Fruit fly (Drosophila melanogaster) whole organism, embryonic: Measurements from ENCODE around the gene U2af50.
A peak's percentile ranks its signal among the peaks of the same experiment; 100 is the strongest.

Experiments
- CG10267 ChIP-seq: fragments of 200-800 bp; sonication (Bioruptor generic); optimal IDR thresholded peaks from 2 replicates; lab custom pipeline; 2018; ENCODE audit warnings: missing biosample characterization, mild to moderate bottlenecking, missing genetic modification characterization, moderate library complexity
- CG12219 ChIP-seq: fragments of 200-800 bp; sonication (Bioruptor generic); optimal IDR thresholded peaks from 3 replicates; lab custom pipeline; 2018; ENCODE audit warnings: missing biosample characterization, mild to moderate bottlenecking, missing genetic modification characterization
- CG1233 ChIP-seq: fragments of 200-800 bp; sonication (Bioruptor generic); optimal IDR thresholded peaks from 4 replicates; lab custom pipeline; 2018; ENCODE audit warnings: missing biosample characterization, mild to moderate bottlenecking, missing genetic modification characterization
- CG13775 ChIP-seq: fragments of 200-800 bp; sonication (Bioruptor generic); optimal IDR thresholded peaks from 3 replicates; lab custom pipeline; 2017; ENCODE audit warnings: missing biosample characterization, mild to moderate bottlenecking, missing genetic modification characterization
- CG14667 ChIP-seq: fragments of 200-800 bp; sonication (Bioruptor generic); IDR thresholded peaks from 2 replicates; pipeline ENCODE4 v1.3.6; 2022; ENCODE audit warnings: missing biosample characterization, missing genetic modification characterization
- CG15696 ChIP-seq: fragments of 200-800 bp; sonication (Bioruptor generic); optimal IDR thresholded peaks from 2 replicates; lab custom pipeline; 2019; ENCODE audit warnings: missing biosample characterization, mild to moderate bottlenecking, missing genetic modification characterization, moderate library complexity
- CG2678 ChIP-seq: fragments of 200-800 bp; sonication (Bioruptor generic); optimal IDR thresholded peaks from 3 replicates; lab custom pipeline; 2019; ENCODE audit warnings: missing biosample characterization, mild to moderate bottlenecking, missing genetic modification characterization, moderate library complexity
- CG4707 ChIP-seq: fragments of 200-800 bp; sonication (Bioruptor generic); optimal IDR thresholded peaks from 2 replicates; lab custom pipeline; 2018; ENCODE audit warnings: missing biosample characterization, mild to moderate bottlenecking, missing genetic modification characterization, moderate library complexity
- CG6175 ChIP-seq: fragments of 200-800 bp; sonication (Bioruptor generic); IDR thresholded peaks from 3 replicates; pipeline ENCODE4 v1.3.6; 2022; ENCODE audit warnings: missing biosample characterization, missing genetic modification characterization
- CG7556 ChIP-seq: fragments of 200-800 bp; sonication (Bioruptor generic); optimal IDR thresholded peaks from 2 replicates; lab custom pipeline; 2017; ENCODE audit warnings: missing biosample characterization, mild to moderate bottlenecking, missing genetic modification characterization
- CG8089 ChIP-seq: fragments of 200-800 bp; sonication (Bioruptor generic); optimal IDR thresholded peaks from 3 replicates; lab custom pipeline; 2016; ENCODE audit warnings: missing biosample characterization, missing genetic modification characterization
- CG8281 ChIP-seq: fragments of 200-800 bp; sonication (Bioruptor generic); optimal IDR thresholded peaks from 2 replicates; lab custom pipeline; 2018; ENCODE audit warnings: missing biosample characterization, mild to moderate bottlenecking, missing genetic modification characterization, moderate library complexity
- CG9727 ChIP-seq: fragments of 200-800 bp; sonication (Bioruptor generic); optimal IDR thresholded peaks from 3 replicates; lab custom pipeline; 2017; ENCODE audit warnings: missing biosample characterization, mild to moderate bottlenecking, missing genetic modification characterization
- Dad ChIP-seq: fragments of 200-800 bp; sonication (Bioruptor generic); optimal IDR thresholded peaks from 3 replicates; lab custom pipeline; 2016; ENCODE audit warnings: missing biosample characterization, missing genetic modification characterization
- Dbx ChIP-seq: fragments of 200-800 bp; sonication (Bioruptor generic); IDR thresholded peaks from 3 replicates; pipeline ENCODE4 v1.3.6; 2022; ENCODE audit warnings: missing biosample characterization, missing genetic modification characterization
- Hmx ChIP-seq: fragments of 200-800 bp; sonication (Bioruptor generic); optimal IDR thresholded peaks from 2 replicates; lab custom pipeline; 2016; ENCODE audit warnings: missing biosample characterization, missing genetic modification characterization
- Hsf ChIP-seq: fragments of 200-800 bp; sonication (Bioruptor generic); optimal IDR thresholded peaks from 3 replicates; lab custom pipeline; 2016; ENCODE audit warnings: missing biosample characterization, missing genetic modification characterization
- Kr ChIP-seq: fragments of 200-800 bp; sonication (Bioruptor generic); optimal IDR thresholded peaks from 2 replicates; lab custom pipeline; 2017; ENCODE audit warnings: missing biosample characterization, mild to moderate bottlenecking, missing genetic modification characterization
- Nf-YC ChIP-seq: fragments of 200-800 bp; optimal IDR thresholded peaks from 3 replicates; lab custom pipeline; 2019; ENCODE audit warnings: missing biosample characterization, mild to moderate bottlenecking, missing genetic modification characterization, moderate library complexity
- Oaz ChIP-seq: fragments of 200-800 bp; sonication (Bioruptor generic); IDR thresholded peaks from 2 replicates; pipeline ENCODE4 v1.3.6; 2022; ENCODE audit warnings: missing biosample characterization, missing genetic modification characterization
- Six4 ChIP-seq: fragments of 200-800 bp; sonication (Bioruptor generic); optimal IDR thresholded peaks from 2 replicates; lab custom pipeline; 2016; ENCODE audit warnings: missing biosample characterization, missing genetic modification characterization
- Sox102F ChIP-seq: fragments of 200-800 bp; sonication (Bioruptor generic); optimal IDR thresholded peaks from 2 replicates; lab custom pipeline; 2018; ENCODE audit warnings: missing biosample characterization, mild to moderate bottlenecking, missing genetic modification characterization, moderate library complexity
- Tbp ChIP-seq: fragments of >200 bp; optimal IDR thresholded peaks from 2 replicates; lab custom pipeline; 2018; ENCODE audit warnings: missing biosample characterization, missing genetic modification characterization
- Trl ChIP-seq, 3 experiments: fragments of >200 bp in 2 of 3; fragments of 200-800 bp in 1 of 3; sonication (Bioruptor generic) in 1 of 3; optimal IDR thresholded peaks; 2 replicates in 1 of 3; 3 replicates in 2 of 3; lab custom pipeline; 2016 to 2017; ENCODE audit warnings: missing biosample characterization in 1 of 3, missing genetic modification characterization in 1 of 3
- bcd ChIP-seq: fragments of 200-800 bp; sonication (Bioruptor generic); optimal IDR thresholded peaks from 2 replicates; lab custom pipeline; 2017; ENCODE audit warnings: missing biosample characterization, mild to moderate bottlenecking, missing genetic modification characterization
- bigmax ChIP-seq: fragments of 200-800 bp; sonication (Bioruptor generic); optimal IDR thresholded peaks from 2 replicates; lab custom pipeline; 2018; ENCODE audit warnings: missing biosample characterization, mild to moderate bottlenecking, missing genetic modification characterization
- bsh ChIP-seq, 2 experiments: fragments of 200-800 bp; sonication (Bioruptor generic); optimal IDR thresholded peaks; 2 replicates each; lab custom pipeline; 2017 to 2018; ENCODE audit warnings: mild to moderate bottlenecking in 2 of 2, missing biosample characterization in 2 of 2, missing genetic modification characterization in 2 of 2, moderate library complexity in 1 of 2
- dan ChIP-seq: fragments of 200-800 bp; sonication (Bioruptor generic); IDR thresholded peaks from 2 replicates; pipeline ENCODE4 v1.3.6; 2022; ENCODE audit warnings: missing biosample characterization, missing genetic modification characterization
- dm ChIP-seq: fragments of 200-800 bp; sonication (Bioruptor generic); optimal IDR thresholded peaks from 3 replicates; lab custom pipeline; 2016; ENCODE audit warnings: missing biosample characterization, missing genetic modification characterization
- dmrt99B ChIP-seq: fragments of 200-800 bp; sonication (Bioruptor generic); optimal IDR thresholded peaks from 2 replicates; lab custom pipeline; 2018; ENCODE audit warnings: missing biosample characterization, mild to moderate bottlenecking, missing genetic modification characterization, moderate library complexity
- ftz-f1 ChIP-seq: fragments of 200-800 bp; sonication (Bioruptor generic); optimal IDR thresholded peaks from 2 replicates; lab custom pipeline; 2016; ENCODE audit warnings: missing biosample characterization, missing genetic modification characterization
- gsb ChIP-seq: fragments of 200-800 bp; sonication (Bioruptor generic); IDR thresholded peaks from 2 replicates; pipeline ENCODE4 v1.3.6; 2022; ENCODE audit warnings: missing biosample characterization, missing genetic modification characterization
- kah ChIP-seq: fragments of 200-800 bp; sonication (Bioruptor generic); optimal IDR thresholded peaks from 2 replicates; lab custom pipeline; 2018; ENCODE audit warnings: missing biosample characterization, mild to moderate bottlenecking, missing genetic modification characterization
- lbe ChIP-seq: fragments of 200-800 bp; sonication (Bioruptor generic); optimal IDR thresholded peaks from 2 replicates; lab custom pipeline; 2016; ENCODE audit warnings: missing biosample characterization, mild to moderate bottlenecking, missing genetic modification characterization
- lov ChIP-seq, 2 experiments: fragments of 200-800 bp in 1 of 2; fragments of >200 bp in 1 of 2; sonication (Bioruptor generic) in 1 of 2; IDR thresholded peaks in 1 of 2; optimal IDR thresholded peaks in 1 of 2; 2 replicates in 1 of 2; 3 replicates in 1 of 2; pipeline versions ENCODE4 v1.3.6 to Lab custom; 2017 to 2022; ENCODE audit warnings: missing biosample characterization in 1 of 2, missing genetic modification characterization in 1 of 2
- nerfin-1 ChIP-seq: fragments of 200-800 bp; sonication (Bioruptor generic); optimal IDR thresholded peaks from 3 replicates; lab custom pipeline; 2019; ENCODE audit warnings: missing biosample characterization, mild to moderate bottlenecking, missing genetic modification characterization, moderate library complexity
- peb ChIP-seq: fragments of 200-800 bp; sonication (Bioruptor generic); IDR thresholded peaks from 2 replicates; pipeline ENCODE4 v1.3.6; 2022; ENCODE audit warnings: missing biosample characterization, missing genetic modification characterization
- phol ChIP-seq: fragments of 200-800 bp; sonication (Bioruptor generic); optimal IDR thresholded peaks from 3 replicates; lab custom pipeline; 2018; ENCODE audit warnings: missing biosample characterization, mild to moderate bottlenecking, missing genetic modification characterization, moderate library complexity
- psq ChIP-seq: fragments of 200-800 bp; sonication (Bioruptor generic); optimal IDR thresholded peaks from 2 replicates; lab custom pipeline; 2017; ENCODE audit warnings: missing biosample characterization, missing genetic modification characterization
- ranshi ChIP-seq: fragments of 200-800 bp; sonication (Bioruptor generic); IDR thresholded peaks from 2 replicates; pipeline ENCODE4 v1.3.6; 2022; ENCODE audit warnings: missing biosample characterization, missing genetic modification characterization
- sens ChIP-seq: fragments of 200-800 bp; sonication (Bioruptor generic); peaks from one replicate; lab custom pipeline; 2016; ENCODE audit warnings: missing biosample characterization, missing genetic modification characterization
- shn ChIP-seq: fragments of 200-800 bp; sonication (Bioruptor generic); optimal IDR thresholded peaks from 3 replicates; lab custom pipeline; 2016; ENCODE audit warnings: missing biosample characterization, missing genetic modification characterization
- sima ChIP-seq: fragments of 200-800 bp; sonication (Bioruptor generic); optimal IDR thresholded peaks from 2 replicates; lab custom pipeline; 2016; ENCODE audit warnings: missing biosample characterization, missing genetic modification characterization
- sisA ChIP-seq: fragments of 200-800 bp; sonication (Bioruptor generic); IDR thresholded peaks from 2 replicates; pipeline ENCODE4 v1.3.6; 2022; ENCODE audit warnings: missing biosample characterization, missing genetic modification characterization
- slbo ChIP-seq: fragments of 200-800 bp; sonication (Bioruptor generic); IDR thresholded peaks from 2 replicates; pipeline ENCODE4 v1.3.6; 2022; ENCODE audit warnings: missing biosample characterization, missing genetic modification characterization
- so ChIP-seq: fragments of 200-800 bp; sonication (Bioruptor generic); IDR thresholded peaks from 3 replicates; pipeline ENCODE4 v1.3.6; 2022; ENCODE audit warnings: missing biosample characterization, missing genetic modification characterization
- tll ChIP-seq, 2 experiments: fragments of 200-800 bp in 1 of 2; fragments of >200 bp in 1 of 2; sonication (Bioruptor generic) in 1 of 2; optimal IDR thresholded peaks; 2 replicates each; lab custom pipeline; 2017 to 2019; ENCODE audit warnings: missing biosample characterization in 2 of 2, missing genetic modification characterization in 2 of 2, mild to moderate bottlenecking in 1 of 2, moderate library complexity in 1 of 2
- unc-4 ChIP-seq: fragments of 200-800 bp; sonication (Bioruptor generic); IDR thresholded peaks from 2 replicates; pipeline ENCODE4 v1.3.6; 2022; ENCODE audit warnings: missing biosample characterization, missing genetic modification characterization; ENCODE audit not compliant: partially characterized antibody
- zfh2 ChIP-seq: fragments of 200-800 bp; sonication (Bioruptor generic); optimal IDR thresholded peaks from 2 replicates; lab custom pipeline; 2016; ENCODE audit warnings: missing biosample characterization, missing genetic modification characterization

Gene U2af50

DNA sequence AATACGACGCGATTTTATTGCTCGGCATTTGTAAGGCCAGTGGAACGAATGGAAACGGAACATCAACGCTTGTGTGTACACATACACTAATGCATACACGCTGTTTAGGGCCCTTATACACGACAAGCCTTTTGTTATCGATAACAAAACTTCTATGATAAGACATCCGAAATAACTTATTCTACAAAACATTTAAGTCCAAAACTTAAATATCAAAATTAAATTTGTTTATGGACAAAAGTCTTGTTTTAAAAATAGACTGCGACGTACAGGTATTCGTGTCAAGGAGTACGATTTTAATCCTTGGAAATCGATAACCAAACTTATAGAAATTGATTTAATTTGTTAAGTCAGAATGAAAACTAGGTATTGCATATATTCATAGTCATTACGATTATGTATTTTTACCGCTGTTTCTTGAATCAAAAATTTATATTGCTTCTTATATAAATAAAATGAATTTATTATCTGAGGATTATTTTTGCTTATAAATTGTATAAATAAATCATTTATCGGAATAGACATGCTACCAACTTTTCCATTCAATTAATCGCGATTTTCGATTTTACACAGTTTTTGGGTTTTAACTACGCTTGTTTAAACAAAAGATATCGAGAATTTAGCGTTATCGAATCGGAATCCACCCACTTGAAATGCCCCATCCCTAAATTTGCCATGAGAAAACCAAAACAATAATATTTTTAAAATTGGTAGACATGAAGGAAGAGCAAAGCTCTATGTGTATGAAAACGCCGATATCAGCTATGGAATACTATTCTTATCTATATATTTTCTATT lies 45.6 kb downstream of the U2af50 start, which contains the start of the genes CG9915 and SWIP (continued):
- no peak for TF ChIP-seq Hsf
- peak; percentile 44 for TF ChIP-seq phol
- TF ChIP-seq so (GFP tag; lab: Robert Waterston, UW), result no peak
- no peak for TF ChIP-seq sima (GFP tag; lab: Kevin White, UChicago)
- no peak for TF ChIP-seq Oaz (GFP tag; lab: Robert Waterston, UW)
- TF ChIP-seq shn (GFP tag; lab: Kevin White, UChicago), result no peak
- TF ChIP-seq slbo (GFP tag; lab: Robert Waterston, UW), result peak; percentile 36; the same call in 1 of the 2 replicates
- TF ChIP-seq Sox102F (GFP tag; lab: Kevin White, UChicago), result no peak
- no peak for TF ChIP-seq dan (GFP tag; lab: Robert Waterston, UW)
- TF ChIP-seq Kr (GFP tag; lab: Kevin White, UChicago), result no peak
- no peak for TF ChIP-seq zfh2 (GFP tag; lab: Kevin White, UChicago)
- TF ChIP-seq dm (GFP tag; lab: Kevin White, UChicago), result peak; percentile 28
- TF ChIP-seq CG1233 (GFP tag; lab: Kevin White, UChicago), result no peak
- no peak for TF ChIP-seq bsh (GFP tag; optimal IDR thresholded peaks at IDR 0.05; lab: Kevin White, UChicago)
- peak; percentile 39 for TF ChIP-seq CG13775 (GFP tag; lab: Kevin White, UChicago)
- no peak for TF ChIP-seq dmrt99B (tag; lab: Kevin White, UChicago)
- TF ChIP-seq CG8089 (GFP tag; lab: Kevin White, UChicago), result no peak
- TF ChIP-seq Nf-YC (tag; lab: Kevin White, UChicago), result peak; percentile 16
- no peak for TF ChIP-seq peb (GFP tag; lab: Robert Waterston, UW)
- no peak for TF ChIP-seq psq
- TF ChIP-seq CG6175, result no peak
- peak; percentile 22 for TF ChIP-seq CG9727 (GFP tag; lab: Kevin White, UChicago)
- TF ChIP-seq lov (optimal IDR thresholded peaks at IDR 0.05; lab: Kevin White, UChicago), result no peak
- TF ChIP-seq lov (GFP tag; IDR thresholded peaks at IDR 0.05; lab: Robert Waterston, UW), result no peak
- TF ChIP-seq ranshi (GFP tag; lab: Robert Waterston, UW), result no peak
- no peak for TF ChIP-seq tll (GFP tag; optimal IDR thresholded peaks at IDR 0.05; lab: Kevin White, UChicago)
- TF ChIP-seq ftz-f1 (GFP tag; lab: Kevin White, UChicago), result no peak
- TF ChIP-seq sens (GFP tag; lab: Kevin White, UChicago), result peak; percentile 35
- no peak for TF ChIP-seq nerfin-1 (tag; lab: Kevin White, UChicago)
- 0 out of 2 replicates have a peak, but pooled peaks have one; percentile 46 for TF ChIP-seq unc-4
- no peak for TF ChIP-seq bigmax (GFP tag; lab: Kevin White, UChicago)
- TF ChIP-seq lbe (GFP tag; lab: Kevin White, UChicago), result no peak
- no peak for TF ChIP-seq kah (GFP tag; lab: Kevin White, UChicago)
- TF ChIP-seq Six4, result no peak
- TF ChIP-seq CG7556, result no peak
- no peak for TF ChIP-seq Dad
- TF ChIP-seq bcd (GFP tag; lab: Kevin White, UChicago), result no peak
- TF ChIP-seq CG14667 (GFP tag; lab: Robert Waterston, UW), result no peak
- TF ChIP-seq CG8281 (tag; lab: Kevin White, UChicago), result no peak
- peak; percentile 62 for TF ChIP-seq CG15696
- no peak for TF ChIP-seq Hmx (GFP tag; lab: Kevin White, UChicago)
- TF ChIP-seq Dbx (GFP tag; lab: Robert Waterston, UW), result no peak
- no peak for TF ChIP-seq CG4707 (GFP tag; lab: Kevin White, UChicago)
- TF ChIP-seq CG10267 (tag; lab: Kevin White, UChicago), result peak; percentile 16
- TF ChIP-seq Tbp (GFP tag; lab: Kevin White, UChicago), result no peak
- no peak for TF ChIP-seq CG12219 (GFP tag; lab: Kevin White, UChicago)
- TF ChIP-seq gsb (GFP tag; lab: Robert Waterston, UW), result no peak
- TF ChIP-seq sisA (GFP tag; lab: Robert Waterston, UW), result no peak
- no peak for TF ChIP-seq CG2678 (tag; lab: Kevin White, UChicago)
- no peak for TF ChIP-seq Trl (optimal IDR thresholded peaks at IDR 0.05; lab: Kevin White, UChicago)
- TF ChIP-seq Trl (GFP tag; optimal IDR thresholded peaks at IDR 0.05; lab: Kevin White, UChicago), result no peak
